Worm (Caenorhabditis elegans) whole organism, L4/young adult: Measurements from ENCODE around the gene F01F1.15.

ENCODE experiments used
- dao-5 ChIP-seq: sonication (generic microtip); optimal IDR thresholded peaks from 2 replicates; lab custom pipeline; 2016; ENCODE audit warnings: missing genotype, missing genetic modification characterization, moderate library complexity, missing compliant biosample characterization
- him-1 ChIP-seq: sonication (generic microtip); optimal IDR thresholded peaks from 2 replicates; lab custom pipeline; 2016; ENCODE audit warnings: missing genotype, missing genetic modification reagents, missing genetic modification characterization, missing compliant biosample characterization

DNA sequence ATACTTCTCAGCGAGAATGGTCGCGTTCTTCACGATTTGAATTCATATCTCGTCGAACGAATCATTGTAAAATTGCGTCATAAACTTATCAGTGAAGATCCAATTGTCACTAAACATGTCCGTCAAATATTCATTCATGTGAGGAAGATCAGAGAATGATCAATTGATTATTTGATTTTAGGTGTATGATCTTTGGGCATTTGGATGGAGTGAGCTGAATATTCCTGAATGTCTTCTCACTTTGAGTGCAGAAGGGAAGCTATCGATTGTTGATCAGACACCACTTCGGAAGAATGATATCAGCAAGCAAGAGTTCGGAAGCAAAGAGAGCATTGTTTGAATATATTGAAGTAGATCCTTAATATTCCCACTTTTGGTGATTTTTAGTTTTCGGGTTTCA lies 4.9 kb upstream of the F01F1.15 start:
- TF ChIP-seq him-1 (no peak), dao-5 (tag; lab: Kevin White, UChicago) (no peak)
